Fruit fly (Drosophila melanogaster) whole organism, embryonic: Measurements from ENCODE around the gene alphaTub67C.

ENCODE experiments used
- CG10274 ChIP-seq: fragments of 200-800 bp; sonication (Bioruptor generic); optimal IDR thresholded peaks from 3 replicates; lab custom pipeline; 2017; ENCODE audit warnings: missing biosample characterization, mild to moderate bottlenecking, missing genetic modification characterization
- CG12299 ChIP-seq: fragments of 200-800 bp; sonication (Bioruptor generic); optimal IDR thresholded peaks from 2 replicates; lab custom pipeline; 2018; ENCODE audit warnings: missing biosample characterization, mild to moderate bottlenecking, missing genetic modification characterization
- CG15269 ChIP-seq: fragments of 200-800 bp; sonication (Bioruptor generic); optimal IDR thresholded peaks from 2 replicates; lab custom pipeline; 2018; ENCODE audit warnings: missing biosample characterization, mild to moderate bottlenecking, missing genetic modification characterization, moderate library complexity
- CG18619 ChIP-seq: fragments of 200-800 bp; sonication (Bioruptor generic); optimal IDR thresholded peaks from 3 replicates; lab custom pipeline; 2017; ENCODE audit warnings: missing biosample characterization, mild to moderate bottlenecking, missing genetic modification characterization
- CG2199 ChIP-seq: fragments of 200-800 bp; sonication (Bioruptor generic); IDR thresholded peaks from 3 replicates; pipeline ENCODE4 v1.3.6; 2022; ENCODE audit warnings: missing biosample characterization, missing genetic modification characterization
- CG30020 ChIP-seq: fragments of 200-800 bp; optimal IDR thresholded peaks from 2 replicates; lab custom pipeline; 2019; ENCODE audit warnings: missing biosample characterization, mild to moderate bottlenecking, missing genetic modification characterization, moderate library complexity
- CG30431 ChIP-seq: fragments of 200-800 bp; sonication (Bioruptor generic); optimal IDR thresholded peaks from 2 replicates; lab custom pipeline; 2017; ENCODE audit warnings: missing biosample characterization, missing genetic modification characterization
- CG32767 ChIP-seq: fragments of 200-800 bp; sonication (Bioruptor generic); IDR thresholded peaks from 2 replicates; pipeline ENCODE4 v1.3.6; 2022; ENCODE audit warnings: missing biosample characterization, missing genetic modification characterization
- CG34422 ChIP-seq: fragments of 200-800 bp; sonication (Bioruptor generic); IDR thresholded peaks from 3 replicates; pipeline ENCODE4 v1.3.6; 2022; ENCODE audit warnings: missing biosample characterization, missing genetic modification characterization
- CG4282 ChIP-seq: fragments of 200-800 bp; sonication (Bioruptor generic); optimal IDR thresholded peaks from 2 replicates; lab custom pipeline; 2016; ENCODE audit warnings: missing biosample characterization, missing genetic modification characterization
- CG4404 ChIP-seq: fragments of 200-800 bp; sonication (Bioruptor generic); IDR thresholded peaks from 2 replicates; pipeline ENCODE4 v1.3.6; 2022; ENCODE audit warnings: missing biosample characterization, missing genetic modification characterization
- CG4730 ChIP-seq: fragments of 200-800 bp; sonication (Bioruptor generic); IDR thresholded peaks from 2 replicates; pipeline ENCODE4 v1.3.6; 2022; ENCODE audit warnings: missing biosample characterization, missing genetic modification characterization
- CG6813 ChIP-seq: fragments of 200-800 bp; sonication (Bioruptor generic); optimal IDR thresholded peaks from 2 replicates; lab custom pipeline; 2017; ENCODE audit warnings: missing biosample characterization, missing genetic modification characterization, mild to moderate bottlenecking, moderate library complexity, missing genetic modification reagents
- CG6854 ChIP-seq: fragments of 200-800 bp; sonication (Bioruptor generic); optimal IDR thresholded peaks from 3 replicates; lab custom pipeline; 2017; ENCODE audit warnings: missing biosample characterization, mild to moderate bottlenecking, missing genetic modification characterization
- CG7963 ChIP-seq: fragments of 200-800 bp; sonication (Bioruptor generic); IDR thresholded peaks from 3 replicates; pipeline ENCODE4 v1.3.6; 2022; ENCODE audit warnings: missing biosample characterization, missing genetic modification characterization; ENCODE audit not compliant: partially characterized antibody
- CG7987 ChIP-seq: fragments of 200-800 bp; sonication (Bioruptor generic); optimal IDR thresholded peaks from 2 replicates; lab custom pipeline; 2018; ENCODE audit warnings: missing biosample characterization, mild to moderate bottlenecking, missing genetic modification characterization, moderate library complexity
- CG9876 ChIP-seq: fragments of 200-800 bp; sonication (Bioruptor generic); optimal IDR thresholded peaks from 2 replicates; lab custom pipeline; 2016; ENCODE audit warnings: missing biosample characterization, missing genetic modification characterization
- Dad ChIP-seq: fragments of 200-800 bp; sonication (Bioruptor generic); optimal IDR thresholded peaks from 3 replicates; lab custom pipeline; 2016; ENCODE audit warnings: missing biosample characterization, missing genetic modification characterization
- Dp ChIP-seq: fragments of 200-800 bp; sonication (Bioruptor generic); optimal IDR thresholded peaks from 2 replicates; lab custom pipeline; 2018; ENCODE audit warnings: missing biosample characterization, mild to moderate bottlenecking, missing genetic modification characterization, moderate library complexity
- Dref ChIP-seq: fragments of 200-800 bp; sonication (Bioruptor generic); IDR thresholded peaks from 2 replicates; pipeline ENCODE4 v1.3.6; 2022; ENCODE audit warnings: missing biosample characterization, missing genetic modification characterization
- Eip74EF ChIP-seq, 2 experiments: fragments of 200-800 bp in 1 of 2; fragments of >200 bp in 1 of 2; sonication (Bioruptor generic) in 1 of 2; optimal IDR thresholded peaks; 2 replicates each; lab custom pipeline; 2017 to 2019; ENCODE audit warnings: missing biosample characterization in 2 of 2, missing genetic modification characterization in 2 of 2, mild to moderate bottlenecking in 1 of 2, moderate library complexity in 1 of 2
- Fer1 ChIP-seq: fragments of 200-800 bp; sonication (Bioruptor generic); optimal IDR thresholded peaks from 2 replicates; lab custom pipeline; 2017; ENCODE audit warnings: missing biosample characterization, mild to moderate bottlenecking, missing genetic modification characterization
- Gug ChIP-seq: fragments of 200-800 bp; sonication (Bioruptor generic); IDR thresholded peaks from 4 replicates; pipeline ENCODE4 v1.3.6; 2022; ENCODE audit warnings: missing biosample characterization, missing genetic modification characterization
- HHEX ChIP-seq: fragments of 200-800 bp; sonication (Bioruptor generic); optimal IDR thresholded peaks from 3 replicates; lab custom pipeline; 2017; ENCODE audit warnings: missing biosample characterization, mild to moderate bottlenecking, missing genetic modification characterization, missing genetic modification reagents
- HLH4C ChIP-seq: fragments of 200-800 bp; sonication (Bioruptor generic); IDR thresholded peaks from 3 replicates; pipeline ENCODE4 v1.3.6; 2022; ENCODE audit warnings: missing biosample characterization, missing genetic modification characterization; ENCODE audit not compliant: partially characterized antibody
- Hr39 ChIP-seq: fragments of >200 bp; optimal IDR thresholded peaks from 2 replicates; lab custom pipeline; 2017
- NK7.1 ChIP-seq: fragments of 200-800 bp; sonication (Bioruptor generic); optimal IDR thresholded peaks from 3 replicates; lab custom pipeline; 2016; ENCODE audit warnings: missing biosample characterization, missing genetic modification characterization
- Opbp ChIP-seq: fragments of 200-800 bp; sonication (Bioruptor generic); IDR thresholded peaks from 3 replicates; pipeline ENCODE4 v1.3.6; 2022; ENCODE audit warnings: missing biosample characterization, missing genetic modification characterization; ENCODE audit not compliant: partially characterized antibody
- PHDP ChIP-seq: fragments of 200-800 bp; sonication (Bioruptor generic); optimal IDR thresholded peaks from 3 replicates; lab custom pipeline; 2018; ENCODE audit warnings: missing biosample characterization, mild to moderate bottlenecking, missing genetic modification characterization, moderate library complexity
- Trl ChIP-seq, 3 experiments: fragments of >200 bp in 2 of 3; fragments of 200-800 bp in 1 of 3; sonication (Bioruptor generic) in 1 of 3; optimal IDR thresholded peaks; 2 replicates in 1 of 3; 3 replicates in 2 of 3; lab custom pipeline; 2016 to 2017; ENCODE audit warnings: missing biosample characterization in 1 of 3, missing genetic modification characterization in 1 of 3
- ara ChIP-seq: fragments of 200-800 bp; sonication (Bioruptor generic); IDR thresholded peaks from 2 replicates; pipeline ENCODE4 v1.3.6; 2022; ENCODE audit warnings: missing biosample characterization, missing genetic modification characterization
- cas ChIP-seq: fragments of 200-800 bp; sonication (Bioruptor generic); IDR thresholded peaks from 2 replicates; pipeline ENCODE4 v1.3.6; 2022; ENCODE audit warnings: missing biosample characterization, missing genetic modification characterization
- cato ChIP-seq: fragments of 200-800 bp; sonication (Bioruptor generic); optimal IDR thresholded peaks from 2 replicates; lab custom pipeline; 2016; ENCODE audit warnings: missing biosample characterization, missing genetic modification characterization, borderline replicate concordance
- dati ChIP-seq: fragments of 200-800 bp; sonication (Bioruptor generic); IDR thresholded peaks from 2 replicates; pipeline ENCODE4 v1.3.6; 2022; ENCODE audit warnings: missing biosample characterization, missing genetic modification characterization
- dimm ChIP-seq: fragments of 200-800 bp; sonication (Bioruptor generic); IDR thresholded peaks from 2 replicates; pipeline ENCODE4 v1.3.6; 2022; ENCODE audit warnings: missing biosample characterization, missing genetic modification characterization
- ems ChIP-seq: fragments of 200-800 bp; sonication (Bioruptor generic); optimal IDR thresholded peaks from 3 replicates; lab custom pipeline; 2016; ENCODE audit warnings: missing biosample characterization, missing genetic modification characterization
- fd3F ChIP-seq: fragments of 200-800 bp; sonication (Bioruptor generic); optimal IDR thresholded peaks from 2 replicates; lab custom pipeline; 2018; ENCODE audit warnings: missing biosample characterization, mild to moderate bottlenecking, missing genetic modification characterization, moderate library complexity
- gce ChIP-seq: fragments of 200-800 bp; sonication (Bioruptor generic); IDR thresholded peaks from 3 replicates; pipeline ENCODE4 v1.3.6; 2022; ENCODE audit warnings: missing biosample characterization, missing genetic modification characterization
- gem ChIP-seq: fragments of 200-800 bp; sonication (Bioruptor generic); optimal IDR thresholded peaks from 2 replicates; lab custom pipeline; 2019; ENCODE audit warnings: missing biosample characterization, mild to moderate bottlenecking, missing genetic modification characterization, moderate library complexity
- gfzf ChIP-seq: fragments of 200-800 bp; sonication (Bioruptor generic); optimal IDR thresholded peaks from 2 replicates; lab custom pipeline; 2016; ENCODE audit warnings: missing biosample characterization, mild to moderate bottlenecking, missing genetic modification characterization, moderate library complexity
- gsb ChIP-seq: fragments of 200-800 bp; sonication (Bioruptor generic); IDR thresholded peaks from 2 replicates; pipeline ENCODE4 v1.3.6; 2022; ENCODE audit warnings: missing biosample characterization, missing genetic modification characterization
- ham ChIP-seq: fragments of 200-800 bp; sonication (Bioruptor generic); IDR thresholded peaks from 2 replicates; pipeline ENCODE4 v1.3.6; 2022; ENCODE audit warnings: missing biosample characterization, missing genetic modification characterization
- her ChIP-seq: fragments of 200-800 bp; sonication (Bioruptor generic); optimal IDR thresholded peaks from 2 replicates; lab custom pipeline; 2016; ENCODE audit warnings: missing biosample characterization, missing genetic modification characterization
- jigr1 ChIP-seq: fragments of 200-800 bp; sonication (Bioruptor generic); IDR thresholded peaks from 3 replicates; pipeline ENCODE4 v1.3.6; 2022; ENCODE audit warnings: missing biosample characterization, missing genetic modification characterization
- lab ChIP-seq: fragments of 200-800 bp; sonication (Bioruptor generic); optimal IDR thresholded peaks from 3 replicates; lab custom pipeline; 2017; ENCODE audit warnings: missing biosample characterization, missing genetic modification characterization, mild to moderate bottlenecking, moderate library complexity, missing genetic modification reagents
- nau ChIP-seq: fragments of 200-800 bp; sonication (Bioruptor generic); optimal IDR thresholded peaks from 3 replicates; lab custom pipeline; 2017; ENCODE audit warnings: missing biosample characterization, mild to moderate bottlenecking, missing genetic modification characterization, missing genetic modification reagents
- nom ChIP-seq: fragments of 200-800 bp; sonication (Bioruptor generic); optimal IDR thresholded peaks from 2 replicates; lab custom pipeline; 2017; ENCODE audit warnings: missing biosample characterization, missing genetic modification characterization, mild to moderate bottlenecking, moderate library complexity, missing genetic modification reagents
- ranshi ChIP-seq: fragments of 200-800 bp; sonication (Bioruptor generic); IDR thresholded peaks from 2 replicates; pipeline ENCODE4 v1.3.6; 2022; ENCODE audit warnings: missing biosample characterization, missing genetic modification characterization
- sr ChIP-seq: fragments of 200-800 bp; sonication (Bioruptor generic); IDR thresholded peaks from 3 replicates; pipeline ENCODE4 v1.3.6; 2022; ENCODE audit warnings: missing biosample characterization, missing genetic modification characterization
- wdn ChIP-seq: fragments of 200-800 bp; sonication (Bioruptor generic); IDR thresholded peaks from 2 replicates; pipeline ENCODE4 v1.3.6; 2022; ENCODE audit warnings: missing biosample characterization, missing genetic modification characterization

The alphaTub67C gene

DNA sequence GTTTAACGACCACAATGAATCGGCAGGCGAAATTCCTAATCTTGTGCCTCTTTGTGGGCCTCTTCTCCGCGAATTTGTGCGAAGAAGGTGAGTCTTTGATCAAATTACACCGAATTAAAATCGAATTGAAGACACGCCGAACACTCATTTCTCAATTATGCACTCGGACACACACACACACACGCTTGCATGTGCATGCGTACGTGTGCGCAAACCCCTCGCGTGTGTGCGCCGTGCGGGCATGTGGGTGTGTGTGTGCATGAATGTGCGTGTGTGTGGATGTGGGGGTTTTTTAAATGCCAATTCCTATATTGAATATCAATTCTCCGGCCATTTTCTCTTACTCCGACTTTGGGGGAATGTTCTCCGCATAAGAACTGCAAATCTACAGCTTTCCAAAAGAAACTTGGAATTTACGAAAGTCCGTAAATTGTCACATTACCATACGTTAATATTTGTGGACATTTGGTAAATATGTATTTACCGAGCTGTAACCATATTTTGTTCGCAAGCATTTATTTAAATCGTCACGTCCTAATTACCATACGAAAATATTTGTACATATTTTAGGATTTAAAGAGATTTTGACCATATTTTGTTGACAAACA is 33.6 kb downstream of the alphaTub67C start:
- TF ChIP-seq dati (GFP tag; lab: Robert Waterston, UW) (no peak), CG30431 (GFP tag; lab: Kevin White, UChicago) (no peak), Dad (GFP tag; lab: Kevin White, UChicago) (no peak), ham (GFP tag; lab: Robert Waterston, UW) (no peak), CG4730 (GFP tag; lab: Robert Waterston, UW) (no peak), CG7963 (GFP tag; lab: Robert Waterston, UW) (no peak), CG18619 (GFP tag; lab: Kevin White, UChicago) (no peak), wdn (no peak), sr (peak; percentile 84), ara (GFP tag; lab: Robert Waterston, UW) (no peak), CG7987 (no peak), CG6813 (GFP tag; lab: Kevin White, UChicago) (no peak), CG30020 (tag; lab: Kevin White, UChicago) (no peak), ems (no peak), Dref (no peak), dimm (GFP tag; lab: Robert Waterston, UW) (no peak), lab (GFP tag; lab: Kevin White, UChicago) (no peak), NK7.1 (GFP tag; lab: Kevin White, UChicago) (no peak), gfzf (GFP tag; lab: Kevin White, UChicago) (no peak), HLH4C (GFP tag; lab: Robert Waterston, UW) (no peak), CG4282 (GFP tag; lab: Kevin White, UChicago) (no peak), fd3F (GFP tag; lab: Kevin White, UChicago) (no peak), CG34422 (GFP tag; lab: Robert Waterston, UW) (peak; percentile 67; the same call in 2 of the 3 replicates), gce (no peak), gsb (GFP tag; lab: Robert Waterston, UW) (no peak), Eip74EF (GFP tag; optimal IDR thresholded peaks at IDR 0.05; lab: Kevin White, UChicago) (no peak), nau (no peak), cato (GFP tag; lab: Kevin White, UChicago) (no peak), CG9876 (no peak), Gug (GFP tag; lab: Robert Waterston, UW) (no peak), gem (tag; lab: Kevin White, UChicago) (no peak), cas (GFP tag; lab: Robert Waterston, UW) (no peak), nom (peak; percentile 14), Trl (optimal IDR thresholded peaks at IDR 0.05; lab: Kevin White, UChicago) (peak in 1 of 2 experiments; percentile 29), Trl (GFP tag; optimal IDR thresholded peaks at IDR 0.05; lab: Kevin White, UChicago) (no peak), CG10274 (GFP tag; lab: Kevin White, UChicago) (no peak), CG6854 (GFP tag; lab: Kevin White, UChicago) (no peak), Dp (GFP tag; lab: Kevin White, UChicago) (no peak), her (GFP tag; lab: Kevin White, UChicago) (no peak), CG2199 (GFP tag; lab: Robert Waterston, UW) (0 out of 3 replicates have a peak, but pooled peaks have one; percentile 70), jigr1 (GFP tag; lab: Robert Waterston, UW) (no peak), CG4404 (no peak), Hr39 (lab: Kevin White, UChicago) (peak; percentile 95), CG32767 (GFP tag; lab: Robert Waterston, UW) (peak; percentile 41; the same call in 1 of the 2 replicates), CG15269 (tag; lab: Kevin White, UChicago) (no peak), HHEX (GFP tag; lab: Kevin White, UChicago) (no peak), Fer1 (GFP tag; lab: Kevin White, UChicago) (no peak), PHDP (tag; lab: Kevin White, UChicago) (no peak), Opbp (GFP tag; lab: Robert Waterston, UW) (no peak), CG12299 (tag; lab: Kevin White, UChicago) (no peak), ranshi (no peak)
